Fruit fly (Drosophila melanogaster) S2 (cell line): Measurements from ENCODE around the gene Ca-alpha1T.

ENCODE experiments used
- CG8478 ChIP-seq: fragments of >200 bp; optimal IDR thresholded peaks from 2 replicates; lab custom pipeline; 2018
- CTCF ChIP-seq, 2 experiments: fragments of >200 bp; optimal IDR thresholded peaks; 2 replicates each; lab custom pipeline; 2018

Gene Ca-alpha1T

dm6 chrX:6077043-6077547 is 115.2 kb downstream of the Ca-alpha1T start:
- no peak for TF ChIP-seq CG8478 (lab: Kevin White, UChicago)
- TF ChIP-seq CTCF (optimal IDR thresholded peaks at IDR 0.05; lab: Kevin White, UChicago): no peak

- TF ChIP-seq CG8478 (lab: Kevin White, UChicago) (no peak), CTCF (optimal IDR thresholded peaks at IDR 0.05; lab: Kevin White, UChicago) (no peak)
Observed at dm6 chrX:6075586-6075985, 116.7 kb downstream of the Ca-alpha1T start.

dm6 chrX:6074845-6075244 is 117.4 kb downstream of the Ca-alpha1T start, which contains the start of gene Tsp5D:
Tsp5D (minus strand) TSS chrX:6074857.
- TF ChIP-seq CTCF (optimal IDR thresholded peaks at IDR 0.05; lab: Kevin White, UChicago): no peak
- TF ChIP-seq CG8478 (lab: Kevin White, UChicago): no peak

dm6 chrX:6068714-6069113 is 123.6 kb downstream of the Ca-alpha1T start:
- TF ChIP-seq CG8478 (lab: Kevin White, UChicago) (no peak), CTCF (optimal IDR thresholded peaks at IDR 0.05; lab: Kevin White, UChicago) (no peak)

dm6 chrX:6067281-6068008 is 124.8 kb downstream of the Ca-alpha1T start, which contains the start of gene CG5928:
CG5928 (plus strand) TSS chrX:6067958.
- TF ChIP-seq CG8478 (lab: Kevin White, UChicago): no peak
- no peak for TF ChIP-seq CTCF (optimal IDR thresholded peaks at IDR 0.05; lab: Kevin White, UChicago)

dm6 chrX:6066316-6066715 is 126.0 kb downstream of the Ca-alpha1T start, which contains the start of gene CG43115:
CG43115 (minus strand) TSS chrX:6066416.
- no peak for TF ChIP-seq CTCF (optimal IDR thresholded peaks at IDR 0.05; lab: Kevin White, UChicago)
- TF ChIP-seq CG8478 (lab: Kevin White, UChicago): no peak

- TF ChIP-seq CTCF (optimal IDR thresholded peaks at IDR 0.05; lab: Kevin White, UChicago) (no peak), CG8478 (lab: Kevin White, UChicago) (no peak)
Observed at dm6 chrX:6064508-6064907, 127.8 kb downstream of the Ca-alpha1T start.

dm6 chrX:6062160-6062559 is 130.1 kb downstream of the Ca-alpha1T start:
- TF ChIP-seq CG8478 (lab: Kevin White, UChicago): no peak
- TF ChIP-seq CTCF (optimal IDR thresholded peaks at IDR 0.05; lab: Kevin White, UChicago): no peak

- TF ChIP-seq CTCF (optimal IDR thresholded peaks at IDR 0.05; lab: Kevin White, UChicago) (no peak), CG8478 (lab: Kevin White, UChicago) (no peak)
Observed at dm6 chrX:6059135-6059824, 133.0 kb downstream of the Ca-alpha1T start.
